Worm (Caenorhabditis elegans): ENCODE data around the gene R53.4.

DNA sequence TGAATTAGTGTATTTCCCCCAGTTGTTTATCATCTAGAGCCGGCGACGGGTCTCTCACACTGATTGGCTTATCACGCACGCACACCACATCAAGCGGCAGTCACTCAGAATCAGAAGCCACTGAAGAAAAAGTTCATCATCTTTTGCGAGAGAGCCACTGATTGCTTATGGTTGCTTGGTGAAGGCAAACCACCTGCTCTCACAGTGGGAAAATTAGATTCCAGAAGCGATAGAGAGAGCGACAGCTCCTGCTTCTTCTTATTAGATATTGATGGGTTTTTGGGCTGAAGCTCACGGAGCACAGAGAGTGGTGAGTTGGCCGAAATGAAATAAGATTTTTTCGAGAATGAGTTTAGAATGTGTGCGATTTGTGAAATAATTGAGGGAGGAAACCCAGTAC, 11.7 kb downstream of the R53.4 start:
- TF ChIP-seq mdl-1 (tag; optimal IDR thresholded peaks at IDR 0.05), result no peak
- TF ChIP-seq unc-39 (tag; optimal IDR thresholded peaks at IDR 0.05), result no peak
- TF ChIP-seq ZK546.5 (tag; optimal IDR thresholded peaks at IDR 0.05), result no peak
- TF ChIP-seq nhr-11 (tag; optimal IDR thresholded peaks at IDR 0.05), result no peak
- no peak for TF ChIP-seq R02D3.7 (tag; optimal IDR thresholded peaks at IDR 0.05)
- TF ChIP-seq zag-1 (tag; optimal IDR thresholded peaks at IDR 0.05), result no peak
